Worm (Caenorhabditis elegans) whole organism, dauer: ENCODE results near the gene nit-1.

Source experiments
- unc-62 ChIP-seq: sonication (generic microtip); optimal IDR thresholded peaks from 2 replicates; lab custom pipeline; 2017; ENCODE audit warnings: missing biosample characterization, missing genetic modification reagents, missing genetic modification characterization

The nit-1 gene

ce11 chrIII:3954220-3954619 is 32.2 kb downstream of the nit-1 start:
- no peak for TF ChIP-seq unc-62 (GFP tag; lab: Kevin White, UChicago)

DNA sequence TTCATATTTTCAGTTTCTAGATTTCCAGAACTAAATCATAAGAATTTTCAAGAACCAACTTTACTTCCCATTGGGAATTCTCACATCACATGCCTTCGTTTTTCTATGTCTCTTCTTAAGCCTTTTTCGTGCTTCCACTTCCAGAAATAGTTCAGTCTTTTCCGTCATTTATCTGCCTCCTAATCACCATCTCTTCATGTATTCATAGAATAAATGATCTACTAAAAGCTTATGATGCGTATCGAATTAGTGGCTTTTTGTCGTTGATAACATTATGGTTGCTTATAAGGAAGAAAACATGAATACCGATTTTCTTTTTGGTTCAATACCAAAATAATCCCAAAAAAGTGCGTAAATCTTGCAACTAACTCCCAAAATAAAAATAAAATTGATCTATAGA is 32.8 kb downstream of the nit-1 start:
- TF ChIP-seq unc-62 (GFP tag; lab: Kevin White, UChicago) = no peak

DNA sequence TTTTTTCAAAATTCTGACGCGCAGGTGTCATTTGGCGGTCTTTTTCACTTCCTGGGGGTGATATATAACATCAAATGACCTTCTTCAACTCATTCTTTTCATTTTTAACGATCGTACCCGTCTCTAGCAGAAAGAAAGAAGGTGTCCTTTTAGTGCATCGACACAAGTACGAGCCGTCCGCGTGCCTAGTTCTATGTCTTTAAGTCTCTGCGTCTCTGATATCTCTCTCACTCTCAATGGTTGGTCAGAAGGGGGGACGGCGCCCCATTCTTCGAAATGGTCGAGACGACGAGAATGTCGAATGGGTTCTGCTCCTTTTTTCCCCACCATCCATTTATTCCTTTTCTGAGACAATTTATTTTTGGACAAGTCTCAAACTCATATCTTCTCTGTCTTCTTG is 33.7 kb downstream of the nit-1 start:
- no peak for TF ChIP-seq unc-62 (GFP tag; lab: Kevin White, UChicago)

ce11 chrIII:3956293-3956692 is 34.3 kb downstream of the nit-1 start, which contains the start of gene F37A8.5:
Gene F37A8.5, plus strand, starts transcription at chrIII:3956624.
- no peak for TF ChIP-seq unc-62 (GFP tag; lab: Kevin White, UChicago)

DNA sequence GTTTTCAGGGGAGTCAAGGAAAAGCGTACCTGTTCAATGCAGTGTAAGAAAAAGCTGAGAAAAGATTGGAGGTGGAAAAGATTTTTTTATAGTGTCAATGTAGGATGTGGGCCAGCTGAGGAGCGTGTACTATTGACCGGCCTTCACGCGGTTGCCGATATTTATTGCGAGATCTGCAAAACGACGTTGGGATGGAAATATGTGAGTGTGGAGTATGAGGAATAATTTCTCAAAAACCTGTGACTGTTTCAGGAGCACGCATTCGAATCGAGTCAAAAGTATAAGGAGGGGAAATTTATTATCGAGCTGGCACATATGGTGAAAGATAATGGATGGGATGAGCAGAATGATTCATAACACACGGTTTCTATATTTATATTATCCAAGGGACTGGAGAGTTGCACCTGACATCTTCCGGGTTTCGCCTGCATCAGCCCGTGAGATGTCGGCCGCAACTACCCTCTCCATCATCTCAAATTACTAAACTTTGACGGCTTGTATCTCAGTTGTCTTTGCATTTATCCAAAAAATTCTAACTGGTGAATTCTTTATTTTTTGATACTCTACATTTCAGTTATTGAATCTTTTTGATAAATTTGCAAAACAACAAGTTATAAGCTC is 35.2 kb downstream of the nit-1 start:
- no peak for TF ChIP-seq unc-62 (GFP tag; lab: Kevin White, UChicago)

ce11 chrIII:3957850-3958249 is 35.8 kb downstream of the nit-1 start:
- no peak for TF ChIP-seq unc-62 (GFP tag; lab: Kevin White, UChicago)

- TF ChIP-seq unc-62 (GFP tag; lab: Kevin White, UChicago) = no peak
These were observed 37.2 kb downstream of the nit-1 start for ce11 chrIII:3959206-3959605.

ce11 chrIII:3959987-3960386 is 38.0 kb downstream of the nit-1 start, which contains the start of gene R10E9.3:
Gene R10E9.3, plus strand, starts transcription at chrIII:3960221.
- no peak for TF ChIP-seq unc-62 (GFP tag; lab: Kevin White, UChicago)

- no peak for TF ChIP-seq unc-62 (GFP tag; lab: Kevin White, UChicago)
These were observed 42.2 kb downstream of the nit-1 start, which contains the start of gene R10E9.2 for ce11 chrIII:3964237-3964636. Gene R10E9.2, minus strand, starts transcription at chrIII:3964337.

DNA sequence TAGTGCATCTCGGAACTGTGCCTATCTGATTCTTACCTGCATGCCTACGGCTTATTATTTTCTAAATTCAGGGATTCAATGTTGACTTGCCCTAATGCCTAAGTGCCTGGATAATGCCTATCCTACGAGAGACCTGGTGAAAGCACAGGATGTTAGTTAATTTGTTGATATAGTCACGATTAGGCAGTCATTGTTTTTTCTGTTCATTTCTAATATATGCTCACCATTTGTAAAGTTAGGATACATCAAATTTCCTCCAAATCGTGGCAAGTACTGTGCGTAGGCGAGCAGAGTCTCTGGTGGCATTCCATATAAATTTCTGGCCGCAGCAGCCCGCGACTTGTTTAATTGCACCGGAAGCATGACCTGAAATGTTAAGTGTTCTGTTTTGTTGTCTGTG is 44.1 kb downstream of the nit-1 start:
- no peak for TF ChIP-seq unc-62 (GFP tag; lab: Kevin White, UChicago)

DNA sequence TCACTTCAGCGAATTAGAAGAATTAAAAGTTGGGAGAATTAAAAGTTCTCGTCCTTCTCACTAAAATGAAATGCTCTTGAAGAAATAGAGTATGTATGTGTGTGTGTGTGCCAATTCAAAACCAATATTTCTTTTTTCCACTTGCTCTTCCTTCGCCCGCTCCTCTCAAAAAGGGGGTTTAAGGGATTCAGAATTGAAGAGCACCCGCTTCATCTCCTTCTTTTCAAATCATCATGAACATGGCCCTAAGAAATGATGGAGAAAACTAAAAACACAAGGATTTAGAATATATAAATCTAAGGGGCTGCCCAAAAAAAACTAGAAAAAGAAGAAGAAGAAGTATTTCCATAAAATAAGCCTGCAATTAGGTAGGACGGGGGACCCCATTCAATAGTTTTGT is 47.1 kb downstream of the nit-1 start:
- no peak for TF ChIP-seq unc-62 (GFP tag; lab: Kevin White, UChicago)

DNA sequence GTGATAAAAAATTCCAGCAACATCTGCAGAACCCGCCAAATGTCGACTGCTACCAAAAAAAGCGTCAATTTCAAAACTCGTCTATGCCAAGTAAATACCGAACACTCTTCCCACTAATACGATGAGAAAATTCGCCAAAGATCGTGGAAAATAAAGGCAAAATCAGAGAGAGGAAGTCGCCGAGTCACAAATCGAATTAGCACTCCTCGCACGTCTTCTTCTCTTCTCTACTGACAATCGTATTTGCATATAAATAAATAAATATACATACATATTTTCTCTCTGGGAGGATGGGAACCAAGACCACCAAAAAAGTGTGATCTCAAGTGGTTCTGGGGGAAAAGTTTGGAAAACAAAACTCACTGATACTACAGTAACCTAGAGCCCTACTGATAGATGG is 48.4 kb downstream of the nit-1 start:
- no peak for TF ChIP-seq unc-62 (GFP tag; lab: Kevin White, UChicago)

DNA sequence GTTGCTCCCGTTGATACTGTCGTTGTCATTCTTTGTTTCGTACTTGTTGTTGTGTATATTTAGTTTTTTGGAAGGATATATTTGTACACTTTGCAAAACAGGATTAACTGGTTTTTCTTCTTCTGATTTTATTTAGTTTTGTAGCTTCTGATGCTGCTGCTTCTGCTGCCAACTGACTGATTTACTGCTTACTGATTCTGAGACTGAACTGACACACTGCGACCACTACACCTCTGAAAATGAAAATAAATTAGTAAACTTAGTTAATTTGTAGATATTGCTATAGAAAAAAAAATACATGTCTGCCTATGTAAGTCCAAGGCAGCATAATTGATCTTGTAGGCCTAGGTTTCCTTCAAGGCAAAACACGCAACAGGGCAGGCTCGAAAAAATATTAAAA is 50.7 kb downstream of the nit-1 start, which contains the start of gene R10E9.4:
R10E9.4 (minus strand) TSS at position 101 of the 400 bp plus-strand sequence.
- TF ChIP-seq unc-62 (GFP tag; lab: Kevin White, UChicago) = no peak
